Worm (Caenorhabditis elegans): Measurements from ENCODE around the gene srm-3.

DNA sequence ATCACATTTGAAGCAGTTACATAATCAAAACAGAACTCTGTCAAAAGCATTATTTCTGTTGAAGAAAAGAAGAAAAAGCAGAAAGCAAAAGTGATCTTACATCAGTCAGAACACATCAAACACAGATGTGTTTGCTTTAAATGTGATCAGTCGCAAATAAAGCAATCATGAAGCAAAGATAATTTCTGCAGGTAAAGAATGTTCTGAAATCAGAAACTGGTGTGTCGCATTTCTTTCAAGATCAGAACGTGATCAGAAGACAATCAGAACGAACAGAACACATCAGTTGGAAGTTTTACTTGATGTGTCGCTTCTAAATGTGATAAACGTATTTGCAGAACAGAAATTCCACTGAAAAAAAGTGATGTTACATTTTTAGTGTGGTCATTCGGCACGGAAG, 50.3 kb downstream of the srm-3 start:
- TF ChIP-seq ama-1 (optimal IDR thresholded peaks at IDR 0.05) (no peak), hmg-4 (GFP tag; optimal IDR thresholded peaks at IDR 0.05) (no peak), hmbx-1 (tag; optimal IDR thresholded peaks at IDR 0.05) (no peak), ets-7 (tag; optimal IDR thresholded peaks at IDR 0.05) (no peak)
